Fruit fly (Drosophila melanogaster): ENCODE results near the gene CG14377.

Gene CG14377

DNA sequence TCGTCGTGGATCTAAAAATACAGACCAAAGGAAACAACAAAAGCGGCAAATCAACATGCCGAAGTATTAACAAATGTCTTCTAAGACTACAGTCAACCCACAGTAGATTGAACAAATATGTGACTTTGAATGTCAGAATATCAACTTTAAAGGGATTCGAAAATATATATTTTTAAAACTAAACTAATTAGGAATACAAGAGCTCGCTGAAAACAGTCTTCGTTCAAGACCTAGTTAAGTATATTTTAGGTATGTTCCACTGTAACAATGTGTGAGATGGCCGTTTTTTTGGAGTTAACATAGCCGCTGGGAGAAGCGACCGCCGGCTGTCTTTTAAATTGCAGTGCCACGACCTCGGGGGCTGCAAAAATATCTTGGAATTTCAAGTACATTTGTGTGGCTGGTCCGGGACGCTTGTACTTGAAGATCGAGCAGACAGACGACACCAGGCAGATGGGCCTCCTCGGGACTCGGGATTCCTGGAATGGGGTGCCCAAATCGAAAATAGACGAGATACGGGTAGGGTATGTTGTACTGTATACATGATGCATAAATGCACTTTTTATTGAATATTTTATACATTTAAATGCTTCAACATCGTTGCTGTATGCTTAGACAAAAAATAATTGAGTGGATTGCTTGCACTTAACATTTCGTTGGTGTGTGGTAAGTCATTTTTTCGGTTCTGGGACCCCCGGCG, 30.9 kb downstream of the CG14377 start (continued):
- peak; percentile 58; the same call in 2 of the 3 replicates for TF ChIP-seq CG34422 (GFP tag; IDR thresholded peaks at IDR 0.05)
- TF ChIP-seq CG13775 (GFP tag; optimal IDR thresholded peaks at IDR 0.05), result peak; percentile 42
- TF ChIP-seq gt (GFP tag; IDR thresholded peaks at IDR 0.05), result no peak
- peak; percentile 49 for TF ChIP-seq CG4707 (GFP tag; optimal IDR thresholded peaks at IDR 0.05)
- peak; percentile 67 for TF ChIP-seq tgo (GFP tag; IDR thresholded peaks at IDR 0.05)
- peak; percentile 32; the same call in 1 of the 2 replicates for TF ChIP-seq seq (GFP tag; IDR thresholded peaks at IDR 0.05)
- TF ChIP-seq Hr78 (GFP tag; optimal IDR thresholded peaks at IDR 0.05), result peak in 1 of 2 experiments; percentile 40
- TF ChIP-seq esg (GFP tag; conservative IDR thresholded peaks at IDR 0.05), result peak; percentile 74
- peak; percentile 6 for TF ChIP-seq CG10462 (GFP tag; optimal IDR thresholded peaks at IDR 0.05)
- TF ChIP-seq Dref (GFP tag; IDR thresholded peaks at IDR 0.05), result no peak
- no peak for TF ChIP-seq lov (optimal IDR thresholded peaks at IDR 0.05)
- TF ChIP-seq lov (GFP tag; IDR thresholded peaks at IDR 0.05), result peak; percentile 74; the same call in 1 of the 3 replicates
- TF ChIP-seq CG8290 (GFP tag; optimal IDR thresholded peaks at IDR 0.05), result peak; percentile 7
- peak in 1 of 2 experiments; percentile 33 for TF ChIP-seq CG8290 (tag; optimal IDR thresholded peaks at IDR 0.05)
- TF ChIP-seq CG7987 (GFP tag; optimal IDR thresholded peaks at IDR 0.05), result no peak
- peak; percentile 63 for TF ChIP-seq Ssrp (tag; optimal IDR thresholded peaks at IDR 0.05)
- TF ChIP-seq sqz (GFP tag; optimal IDR thresholded peaks at IDR 0.05), result peak; percentile 4
- peak; percentile 80 for TF ChIP-seq CG7839 (tag; optimal IDR thresholded peaks at IDR 0.05)
- TF ChIP-seq Doc3 (GFP tag; IDR thresholded peaks at IDR 0.05; ENCODE audit: partially characterized antibody), result no peak
- no peak for TF ChIP-seq Nf-YC (tag; optimal IDR thresholded peaks at IDR 0.05)
- TF ChIP-seq corto (GFP tag; optimal IDR thresholded peaks at IDR 0.05), result no peak
- peak; percentile 71 for TF ChIP-seq CG17328 (GFP tag; IDR thresholded peaks at IDR 0.05)
- TF ChIP-seq CG3065 (GFP tag; optimal IDR thresholded peaks at IDR 0.05), result no peak
- no peak for TF ChIP-seq bowl (GFP tag; IDR thresholded peaks at IDR 0.05)
- TF ChIP-seq CG16863 (GFP tag; optimal IDR thresholded peaks at IDR 0.05), result peak; percentile 64
- TF ChIP-seq CHES-1-like (GFP tag; optimal IDR thresholded peaks at IDR 0.05), result no peak
- no peak for TF ChIP-seq mirr (GFP tag; optimal IDR thresholded peaks at IDR 0.05)
- TF ChIP-seq CG10321 (GFP tag; IDR thresholded peaks at IDR 0.05), result no peak
- TF ChIP-seq CG4328 (GFP tag; optimal IDR thresholded peaks at IDR 0.05), result no peak
- TF ChIP-seq CG1233 (GFP tag; optimal IDR thresholded peaks at IDR 0.05), result peak; percentile 61
- TF ChIP-seq sisA (GFP tag; IDR thresholded peaks at IDR 0.05), result peak; percentile 78
- TF ChIP-seq luna (GFP tag; optimal IDR thresholded peaks at IDR 0.05), result no peak
- TF ChIP-seq CG12942 (GFP tag; optimal IDR thresholded peaks at IDR 0.05), result peak; percentile 12
- TF ChIP-seq nom (GFP tag; optimal IDR thresholded peaks at IDR 0.05), result peak; percentile 34
- peak; percentile 63 for TF ChIP-seq CG4820 (GFP tag; optimal IDR thresholded peaks at IDR 0.05)
- TF ChIP-seq Xbp1 (GFP tag; optimal IDR thresholded peaks at IDR 0.05), result peak; percentile 73
- TF ChIP-seq Dfd (GFP tag; optimal IDR thresholded peaks at IDR 0.05), result no peak
- peak; percentile 51 for TF ChIP-seq lmd (GFP tag; IDR thresholded peaks at IDR 0.05)
- no peak for TF ChIP-seq mld (GFP tag; IDR thresholded peaks at IDR 0.05; ENCODE audit: partially characterized antibody)
- no peak for TF ChIP-seq CG34224 (GFP tag; IDR thresholded peaks at IDR 0.05; ENCODE audit: partially characterized antibody)
- peak; percentile 75 for TF ChIP-seq Oli (tag; optimal IDR thresholded peaks at IDR 0.05)
- no peak for TF ChIP-seq da (GFP tag; optimal IDR thresholded peaks at IDR 0.05)
- no peak for TF ChIP-seq cad (GFP tag; optimal IDR thresholded peaks at IDR 0.05)
- peak; percentile 62 for TF ChIP-seq CG10366 (GFP tag; IDR thresholded peaks at IDR 0.05)
- no peak for TF ChIP-seq aop (GFP tag; IDR thresholded peaks at IDR 0.05)
- TF ChIP-seq ems (GFP tag; optimal IDR thresholded peaks at IDR 0.05), result peak; percentile 34
- TF ChIP-seq CG2678 (tag; optimal IDR thresholded peaks at IDR 0.05), result peak; percentile 77
- TF ChIP-seq fd96Cb (tag; optimal IDR thresholded peaks at IDR 0.05), result peak; percentile 79
- TF ChIP-seq Doc2 (GFP tag; IDR thresholded peaks at IDR 0.05), result no peak
- no peak for TF ChIP-seq CG13894 (tag; optimal IDR thresholded peaks at IDR 0.05)
